Fruit fly (Drosophila melanogaster) S2 (cell line): Measurements from ENCODE around the gene GlcAT-S.

ENCODE experiments used
- CG8478 ChIP-seq: fragments of >200 bp; optimal IDR thresholded peaks from 2 replicates; lab custom pipeline; 2018
- CTCF ChIP-seq, 2 experiments: fragments of >200 bp; optimal IDR thresholded peaks; 2 replicates each; lab custom pipeline; 2018

Gene GlcAT-S

DNA sequence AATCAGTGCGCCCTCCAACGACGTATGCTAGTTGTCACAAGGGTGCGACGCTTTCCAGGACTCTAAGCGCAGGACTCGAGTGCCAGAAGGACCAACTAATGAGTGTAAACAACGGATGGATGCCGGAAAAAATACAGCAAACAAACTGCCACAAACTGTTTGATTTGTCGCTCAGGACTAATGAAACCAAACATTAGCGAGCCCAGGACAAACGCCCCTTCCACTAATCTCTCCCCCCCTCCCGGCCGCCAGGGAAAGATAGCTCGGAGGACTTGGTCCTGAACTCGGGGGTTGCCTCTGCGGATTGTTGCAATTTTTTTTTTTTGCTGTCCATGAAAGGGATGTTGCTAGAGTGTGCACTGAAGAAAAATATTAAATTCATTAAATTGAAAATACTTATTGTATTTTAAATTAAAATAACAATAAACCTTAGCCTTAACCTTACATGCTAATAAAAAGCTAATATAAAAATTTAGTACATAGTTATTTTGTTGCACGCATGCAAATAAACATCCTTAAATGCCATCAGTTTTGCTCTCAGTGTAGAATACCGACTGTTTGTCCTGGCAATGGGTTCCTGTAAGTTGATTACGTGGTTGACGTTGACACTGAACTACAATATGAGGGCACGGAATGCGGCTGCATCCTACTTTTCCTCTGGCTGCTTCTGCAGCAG, 21.5 kb upstream of the GlcAT-S start:
- TF ChIP-seq CTCF (optimal IDR thresholded peaks at IDR 0.05; lab: Kevin White, UChicago) = no peak
- no peak for TF ChIP-seq CG8478

DNA sequence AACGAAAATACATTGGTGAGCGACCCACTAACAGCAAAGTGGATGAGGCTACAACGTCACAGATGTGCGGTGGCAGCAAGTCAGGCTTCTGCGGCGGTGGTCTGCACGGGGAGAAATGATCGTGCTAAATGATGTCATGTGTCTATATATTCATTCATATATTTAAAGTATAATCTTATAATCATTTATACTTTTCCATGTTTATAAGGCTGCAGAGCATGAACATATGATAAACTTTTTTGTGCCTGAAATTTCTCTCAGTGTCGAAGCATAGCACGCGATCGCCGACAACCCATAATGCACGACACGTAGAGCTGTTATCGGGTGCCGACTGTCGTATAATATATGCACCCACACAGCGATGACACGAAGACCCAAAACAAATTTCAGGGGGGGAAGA, 17.9 kb upstream of the GlcAT-S start:
- no peak for TF ChIP-seq CTCF (optimal IDR thresholded peaks at IDR 0.05; lab: Kevin White, UChicago)
- no peak for TF ChIP-seq CG8478

DNA sequence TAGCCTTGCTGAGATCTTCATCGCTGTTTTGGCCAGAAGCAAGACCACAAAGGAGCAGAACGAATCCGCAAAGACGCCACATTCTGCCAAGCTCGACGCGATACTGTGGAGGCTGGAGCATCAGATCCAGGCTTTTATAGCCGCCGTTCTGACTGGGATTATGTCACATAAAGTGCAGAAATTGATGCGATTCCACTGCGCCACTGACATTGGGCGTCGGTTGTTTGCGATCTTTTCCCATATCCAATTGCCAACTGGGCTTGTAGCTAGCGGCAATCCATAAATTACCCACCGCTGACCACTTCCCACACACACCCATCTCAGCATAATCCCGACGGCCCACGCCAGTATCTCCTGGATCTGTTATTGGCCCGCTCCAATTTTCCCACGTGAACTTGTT, 15.5 kb upstream of the GlcAT-S start, which contains the start of gene CG4382:
TSS of gene CG4382 (minus strand) at position 101 of the 400 bp plus-strand sequence.
- no peak for TF ChIP-seq CTCF (optimal IDR thresholded peaks at IDR 0.05; lab: Kevin White, UChicago)
- TF ChIP-seq CG8478 = no peak

DNA sequence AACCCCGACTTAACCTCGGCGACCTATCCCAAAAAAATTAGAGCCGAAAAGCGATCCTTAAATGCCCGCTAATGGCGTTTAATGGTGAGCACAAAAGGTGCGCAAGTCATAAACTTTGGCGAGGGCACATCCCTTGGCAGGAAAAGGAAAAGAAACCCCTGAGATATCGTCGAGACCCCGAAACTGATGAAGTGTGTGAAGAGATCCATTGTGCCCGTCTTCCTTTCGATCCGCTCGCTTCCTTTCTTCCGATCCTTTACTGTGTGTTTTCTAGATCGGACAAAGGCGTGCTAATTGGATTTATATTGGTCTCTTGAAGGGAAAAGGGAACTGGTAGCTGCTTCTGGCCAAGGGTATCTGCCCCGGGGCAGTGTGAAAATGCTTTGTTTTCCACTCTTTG, 15.0 kb upstream of the GlcAT-S start:
- TF ChIP-seq CG8478 = no peak
- TF ChIP-seq CTCF (optimal IDR thresholded peaks at IDR 0.05; lab: Kevin White, UChicago) = no peak

dm6 chr2L:9602103-9602502, 14.2 kb upstream of the GlcAT-S start:
- TF ChIP-seq CG8478 = no peak
- no peak for TF ChIP-seq CTCF (optimal IDR thresholded peaks at IDR 0.05; lab: Kevin White, UChicago)

dm6 chr2L:9607997-9608563, 8.2 kb upstream of the GlcAT-S start, which contains the start of gene gcm2:
TSS of gene gcm2 (plus strand) at chr2L:9608562.
- no peak for TF ChIP-seq CTCF (optimal IDR thresholded peaks at IDR 0.05; lab: Kevin White, UChicago)
- no peak for TF ChIP-seq CG8478

dm6 chr2L:9609337-9609856, 6.9 kb upstream of the GlcAT-S start:
- TF ChIP-seq CG8478 (no peak), CTCF (optimal IDR thresholded peaks at IDR 0.05; lab: Kevin White, UChicago) (no peak)

DNA sequence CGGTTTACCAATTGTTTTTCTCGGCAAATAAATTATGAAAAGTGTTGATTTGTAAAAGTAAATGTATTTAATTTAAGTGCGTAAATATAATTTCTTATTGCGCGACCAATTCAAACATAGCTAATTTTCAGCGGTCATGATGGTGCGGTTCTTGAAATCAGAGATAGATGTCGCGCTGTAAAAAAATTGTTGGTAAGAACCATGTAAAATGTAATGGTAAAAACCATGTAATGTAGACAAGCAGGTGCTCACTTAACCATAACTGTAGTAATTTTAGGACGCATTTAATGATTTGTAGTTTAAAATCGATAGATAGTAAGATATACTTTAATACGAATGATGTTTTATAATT, 3.6 kb upstream of the GlcAT-S start:
- peak in 1 of 2 experiments; percentile 88 for TF ChIP-seq CTCF (optimal IDR thresholded peaks at IDR 0.05; lab: Kevin White, UChicago)
- TF ChIP-seq CG8478 = no peak

dm6 chr2L:9613006-9613690, 3.1 kb upstream of the GlcAT-S start, which contains the start of gene Trx2:
TSS of gene Trx2 (plus strand) at chr2L:9613166.
- TF ChIP-seq CG8478 (no peak), CTCF (optimal IDR thresholded peaks at IDR 0.05; lab: Kevin White, UChicago) (peak; percentile 80 to 91)

- no peak for TF ChIP-seq CG8478
- no peak for TF ChIP-seq CTCF (optimal IDR thresholded peaks at IDR 0.05; lab: Kevin White, UChicago)
Observed at dm6 chr2L:9613922-9614321, 2.3 kb upstream of the GlcAT-S start.

dm6 chr2L:9614674-9615258, 1.5 kb upstream of the GlcAT-S start:
- TF ChIP-seq CG8478 = no peak

DNA sequence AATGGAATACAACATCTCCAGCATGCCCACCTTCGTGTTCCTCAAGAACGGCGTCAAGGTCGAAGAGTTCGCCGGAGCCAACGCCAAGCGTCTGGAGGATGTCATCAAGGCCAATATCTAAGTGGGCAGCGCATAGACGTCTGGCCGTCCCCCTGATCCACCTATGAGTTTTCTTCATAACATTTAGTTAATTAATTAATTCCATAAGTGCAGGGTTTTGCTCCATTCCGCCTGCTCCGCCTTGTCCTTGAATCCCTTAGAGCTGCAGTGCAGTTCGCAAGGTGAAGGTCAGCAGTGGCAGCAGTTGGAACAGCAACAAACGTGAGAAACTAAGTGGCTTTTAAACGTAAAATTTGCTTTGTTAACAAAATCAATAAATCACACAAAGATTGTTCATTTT, 708 bp upstream of the GlcAT-S start:
- TF ChIP-seq CG8478 (no peak), CTCF (optimal IDR thresholded peaks at IDR 0.05; lab: Kevin White, UChicago) (no peak)

DNA sequence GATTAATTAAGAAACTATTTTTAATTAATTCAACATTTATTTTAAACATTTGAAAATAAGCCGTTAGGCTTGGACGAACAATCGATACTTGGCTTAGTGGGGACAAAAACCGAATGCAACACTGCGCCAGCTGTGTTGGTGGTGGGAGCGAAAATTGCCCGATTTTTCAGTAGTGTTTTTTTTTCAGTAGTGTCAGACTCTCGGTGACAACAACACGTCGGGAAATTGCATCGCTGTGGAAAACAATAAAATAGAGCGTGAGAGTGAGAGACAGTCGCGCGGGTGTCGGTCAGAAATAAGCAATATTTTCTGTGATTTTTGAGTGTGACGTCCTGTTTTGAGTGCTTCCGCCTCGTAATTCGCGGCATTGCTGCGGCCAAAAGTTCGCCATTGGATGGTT, 385 bp downstream of the GlcAT-S start:
- TF ChIP-seq CG8478 (no peak), CTCF (optimal IDR thresholded peaks at IDR 0.05; lab: Kevin White, UChicago) (peak in 1 of 2 experiments; percentile 63)

- TF ChIP-seq CTCF (optimal IDR thresholded peaks at IDR 0.05; lab: Kevin White, UChicago) (no peak), CG8478 (no peak)
Observed at dm6 chr2L:9617908-9618307, 1.6 kb downstream of the GlcAT-S start.

dm6 chr2L:9618871-9619270, 2.6 kb downstream of the GlcAT-S start:
- TF ChIP-seq CTCF (optimal IDR thresholded peaks at IDR 0.05; lab: Kevin White, UChicago) = no peak
- no peak for TF ChIP-seq CG8478

dm6 chr2L:9619925-9620324, 3.7 kb downstream of the GlcAT-S start:
- TF ChIP-seq CG8478 = no peak
- no peak for TF ChIP-seq CTCF (optimal IDR thresholded peaks at IDR 0.05; lab: Kevin White, UChicago)
